Worm (Caenorhabditis elegans): ENCODE results near the gene C17H12.11.
A peak's percentile ranks its signal among the peaks of the same experiment; 100 is the strongest.

The C17H12.11 gene

DNA sequence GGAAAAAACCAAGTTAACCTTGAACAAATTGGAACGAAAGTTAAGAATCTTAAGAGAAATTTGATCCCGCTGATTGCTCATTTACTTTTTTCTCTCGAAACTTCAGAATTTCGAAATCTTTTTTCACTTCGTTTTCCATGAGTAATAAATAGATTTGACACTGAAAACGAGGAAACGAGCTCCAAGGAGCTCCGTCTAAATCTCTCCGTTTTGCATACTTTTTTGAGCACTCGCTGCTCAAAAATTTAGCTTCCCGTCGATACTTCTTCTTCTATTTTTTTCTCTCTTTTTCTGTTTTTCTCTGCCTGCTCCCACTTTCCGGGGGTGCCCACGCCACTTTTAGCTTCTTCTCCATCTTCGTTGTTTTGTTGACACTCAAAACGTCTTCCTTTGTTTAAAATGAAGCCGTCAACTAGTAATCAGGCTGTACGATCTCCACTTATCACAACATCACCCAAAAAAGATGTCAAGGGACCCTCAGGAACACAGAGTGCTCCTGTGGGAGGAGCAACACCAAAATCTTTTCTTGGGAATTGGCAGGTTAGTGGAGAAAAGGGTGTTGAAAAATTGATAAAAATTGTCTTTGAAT, 4.4 kb downstream of the C17H12.11 start, which contains the start of gene C17H12.10 (continued):
- peak; percentile 77 for TF ChIP-seq fkh-10 (GFP tag; optimal IDR thresholded peaks at IDR 0.05)
- TF ChIP-seq hlh-4 (tag; optimal IDR thresholded peaks at IDR 0.05): no peak
- TF ChIP-seq efl-3 (GFP tag; optimal IDR thresholded peaks at IDR 0.05): no peak
- TF ChIP-seq Y116A8C.19 (tag; optimal IDR thresholded peaks at IDR 0.05; ENCODE audit: borderline replicate concordance): no peak
- no peak for TF ChIP-seq unc-130 (tag; optimal IDR thresholded peaks at IDR 0.05)
- peak in 1 of 2 experiments; percentile 67 for TF ChIP-seq lsy-2 (tag; optimal IDR thresholded peaks at IDR 0.05)
- TF ChIP-seq hpl-2 (GFP tag; optimal IDR thresholded peaks at IDR 0.05): no peak
- TF ChIP-seq nhr-11 (tag; optimal IDR thresholded peaks at IDR 0.05): no peak
- TF ChIP-seq dpl-1 (GFP tag; optimal IDR thresholded peaks at IDR 0.05): no peak
- peak; percentile 82 for TF ChIP-seq lin-14 (GFP tag; optimal IDR thresholded peaks at IDR 0.05)
- TF ChIP-seq isw-1 (GFP tag; IDR thresholded peaks at IDR 0.05): no peak
- TF ChIP-seq vab-15 (tag; optimal IDR thresholded peaks at IDR 0.05): no peak
- TF ChIP-seq nhr-71 (tag; optimal IDR thresholded peaks at IDR 0.05): peak; percentile 48
- no peak for TF ChIP-seq fos-1 (tag; optimal IDR thresholded peaks at IDR 0.05)
- TF ChIP-seq C04F5.9 (tag; optimal IDR thresholded peaks at IDR 0.05): no peak
- TF ChIP-seq ama-1 (optimal IDR thresholded peaks at IDR 0.05): no peak
- no peak for TF ChIP-seq elt-3 (tag; optimal IDR thresholded peaks at IDR 0.05)
- no peak for TF ChIP-seq ces-1 (GFP tag; optimal IDR thresholded peaks at IDR 0.05)
- no peak for TF ChIP-seq ceh-8 (GFP tag; optimal IDR thresholded peaks at IDR 0.05)
- TF ChIP-seq swsn-7 (tag; optimal IDR thresholded peaks at IDR 0.05): peak; percentile 8
- no peak for TF ChIP-seq elt-2 (tag; optimal IDR thresholded peaks at IDR 0.05)
- no peak for TF ChIP-seq unc-62 (GFP tag; optimal IDR thresholded peaks at IDR 0.05)
- no peak for TF ChIP-seq egl-27 (tag; optimal IDR thresholded peaks at IDR 0.05)
- no peak for TF ChIP-seq grh-1 (GFP tag; IDR thresholded peaks at IDR 0.05)
- TF ChIP-seq nhr-76 (tag; optimal IDR thresholded peaks at IDR 0.05): no peak
- TF ChIP-seq ceh-63 (GFP tag; optimal IDR thresholded peaks at IDR 0.05): no peak
- TF ChIP-seq jun-1 (tag; optimal IDR thresholded peaks at IDR 0.05): no peak
- no peak for TF ChIP-seq ceh-90 (tag; optimal IDR thresholded peaks at IDR 0.05)
- no peak for TF ChIP-seq ztf-4 (tag; optimal IDR thresholded peaks at IDR 0.05)
- no peak for TF ChIP-seq C16A3.4 (tag; optimal IDR thresholded peaks at IDR 0.05)
- no peak for TF ChIP-seq tbx-2 (tag; optimal IDR thresholded peaks at IDR 0.05)
- no peak for TF ChIP-seq F16B12.6 (tag; optimal IDR thresholded peaks at IDR 0.05)
- TF ChIP-seq aly-2 (tag; optimal IDR thresholded peaks at IDR 0.05): no peak
- no peak for TF ChIP-seq xbp-1 (tag; optimal IDR thresholded peaks at IDR 0.05)
- no peak for TF ChIP-seq sox-4 (tag; optimal IDR thresholded peaks at IDR 0.05)
- TF ChIP-seq nhr-85 (tag): no peak

DNA sequence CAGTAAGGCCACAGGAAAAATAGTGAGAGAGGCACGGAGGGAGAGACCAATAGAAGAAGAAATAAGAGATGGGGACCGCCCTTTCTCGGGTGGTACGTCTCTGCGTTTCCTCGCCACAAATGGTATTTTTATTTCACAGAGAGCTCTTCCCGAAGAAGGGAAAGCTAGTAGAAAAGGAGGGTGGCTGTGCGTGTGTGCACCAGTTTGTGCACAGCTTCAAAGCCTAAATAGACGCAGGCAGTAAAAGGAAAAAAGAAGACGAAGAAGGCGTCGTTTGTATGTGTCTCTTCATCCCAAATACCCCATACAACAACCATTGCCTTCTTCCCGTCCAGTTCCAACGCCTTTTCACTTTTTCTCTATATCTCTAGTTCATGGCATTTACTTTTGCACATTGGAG, 7.6 kb downstream of the C17H12.11 start:
- TF ChIP-seq lin-35 (GFP tag; optimal IDR thresholded peaks at IDR 0.05) (peak in 1 of 2 experiments; percentile 51), hpl-2 (GFP tag; optimal IDR thresholded peaks at IDR 0.05) (no peak), lin-13 (GFP tag; optimal IDR thresholded peaks at IDR 0.05) (no peak), lir-3 (tag; optimal IDR thresholded peaks at IDR 0.05; ENCODE audit: poor library complexity) (no peak), skn-1 (tag; optimal IDR thresholded peaks at IDR 0.05) (no peak), dpl-1 (GFP tag; optimal IDR thresholded peaks at IDR 0.05) (no peak), rnt-1 (tag; optimal IDR thresholded peaks at IDR 0.05) (no peak), ama-1 (optimal IDR thresholded peaks at IDR 0.05) (no peak), Y116A8C.19 (tag; optimal IDR thresholded peaks at IDR 0.05; ENCODE audit: borderline replicate concordance) (no peak), ztf-11 (tag; optimal IDR thresholded peaks at IDR 0.05) (no peak), C16A3.4 (tag; optimal IDR thresholded peaks at IDR 0.05) (no peak), tbx-2 (tag; optimal IDR thresholded peaks at IDR 0.05) (peak; percentile 69), sox-4 (tag; optimal IDR thresholded peaks at IDR 0.05) (no peak), nhr-237 (tag; optimal IDR thresholded peaks at IDR 0.05) (no peak), sptf-1 (tag; optimal IDR thresholded peaks at IDR 0.05) (no peak), lin-15B (tag; optimal IDR thresholded peaks at IDR 0.05) (peak; percentile 24), ces-1 (GFP tag; optimal IDR thresholded peaks at IDR 0.05) (no peak), pqm-1 (tag; optimal IDR thresholded peaks at IDR 0.05) (no peak), grh-1 (GFP tag; IDR thresholded peaks at IDR 0.05) (no peak), nhr-47 (tag; optimal IDR thresholded peaks at IDR 0.05) (peak; percentile 64), unc-30 (tag; optimal IDR thresholded peaks at IDR 0.05) (no peak), unc-86 (tag; optimal IDR thresholded peaks at IDR 0.05) (peak; percentile 84), xbp-1 (tag; optimal IDR thresholded peaks at IDR 0.05) (peak; percentile 31), nhr-19 (GFP tag; conservative IDR thresholded peaks at IDR 0.05) (peak; percentile 41), aha-1 (tag; optimal IDR thresholded peaks at IDR 0.05) (no peak), ceh-88 (GFP tag; IDR thresholded peaks at IDR 0.05) (no peak), efl-3 (GFP tag; optimal IDR thresholded peaks at IDR 0.05) (no peak), nhr-11 (tag; optimal IDR thresholded peaks at IDR 0.05) (no peak), ztf-4 (tag; optimal IDR thresholded peaks at IDR 0.05) (peak; percentile 35)
